Fruit fly (Drosophila melanogaster) Kc167 (cell line): ENCODE results near the gene gcm2.

Experiments used
- Myc ChIP-seq: fragments of >200 bp; optimal IDR thresholded peaks from 2 replicates; lab custom pipeline; 2017; ENCODE audit warnings: missing external identifiers
- Sin3A ChIP-seq: fragments of >200 bp; optimal IDR thresholded peaks from 2 replicates; lab custom pipeline; 2018; ENCODE audit warnings: missing external identifiers
- insv ChIP-seq: fragments of >200 bp; optimal IDR thresholded peaks from 3 replicates; lab custom pipeline; 2018; ENCODE audit warnings: missing external identifiers
- ttk ChIP-seq: sonication (Bioruptor generic); optimal IDR thresholded peaks from 2 replicates; lab custom pipeline; 2017; ENCODE audit warnings: missing external identifiers

- no peak for TF ChIP-seq ttk
- TF ChIP-seq insv (lab: Kevin White, UChicago), result no peak
- no peak for TF ChIP-seq Sin3A (lab: Kevin White, UChicago)
- TF ChIP-seq Myc (lab: Kevin White, UChicago), result no peak
Measured at dm6 chr2L:9589176-9589575, 19.2 kb upstream of the gcm2 start, which contains the start of gene CG3841.
